Worm (Caenorhabditis elegans) whole organism, young adult: ENCODE results near the gene lrr-1.

Source experiments
- B0019.2 ChIP-seq: fragments of 200-800 bp; sonication (Bioruptor generic); conservative IDR thresholded peaks from 2 replicates; pipeline ENCODE4 v1.3.6; 2022; ENCODE audit warnings: missing genetic modification reagents, missing genetic modification characterization, missing compliant biosample characterization
- B0261.1 ChIP-seq: sonication (generic microtip); optimal IDR thresholded peaks from 2 replicates; lab custom pipeline; 2016; ENCODE audit warnings: mild to moderate bottlenecking, missing genetic modification characterization, moderate library complexity, missing compliant biosample characterization
- C17E4.6 ChIP-seq: fragments of 200-800 bp; sonication (Bioruptor generic); IDR thresholded peaks from 2 replicates; pipeline ENCODE4 v1.3.6; 2022; ENCODE audit warnings: missing genetic modification reagents, missing genetic modification characterization, missing compliant biosample characterization
- F10E7.11 ChIP-seq: sonication (generic microtip); optimal IDR thresholded peaks from 2 replicates; lab custom pipeline; 2017; ENCODE audit warnings: mild to moderate bottlenecking, missing genetic modification characterization, moderate library complexity, missing compliant biosample characterization
- F23B12.7 ChIP-seq: sonication (generic microtip); optimal IDR thresholded peaks from 2 replicates; lab custom pipeline; 2017; ENCODE audit warnings: missing genetic modification characterization, mild to moderate bottlenecking, missing compliant biosample characterization, antibody characterized with exemption, moderate library complexity; ENCODE audit not compliant: insufficient read depth
- F39B2.1 ChIP-seq: fragments of 200-800 bp; sonication (Bioruptor generic); IDR thresholded peaks from 2 replicates; pipeline ENCODE4 v1.3.6; 2022; ENCODE audit warnings: missing genetic modification reagents, missing genetic modification characterization, missing compliant biosample characterization
- F49E8.2 ChIP-seq: sonication (generic microtip); optimal IDR thresholded peaks from 3 replicates; lab custom pipeline; 2017; ENCODE audit warnings: missing genetic modification characterization, mild to moderate bottlenecking, missing compliant biosample characterization, antibody characterized with exemption, moderate library complexity; ENCODE audit not compliant: insufficient read depth
- F52B5.7 ChIP-seq: sonication (generic microtip); optimal IDR thresholded peaks from 2 replicates; lab custom pipeline; 2016; ENCODE audit warnings: mild to moderate bottlenecking, missing genetic modification characterization, missing compliant biosample characterization
- F55B11.4 ChIP-seq: sonication (generic microtip); optimal IDR thresholded peaks from 2 replicates; lab custom pipeline; 2016; ENCODE audit warnings: missing compliant biosample characterization, missing genetic modification characterization, borderline replicate concordance; ENCODE audit not compliant: insufficient read depth
- F57C9.4 ChIP-seq: sonication (generic microtip); optimal IDR thresholded peaks from 2 replicates; lab custom pipeline; 2017; ENCODE audit warnings: mild to moderate bottlenecking, missing genetic modification characterization, missing compliant biosample characterization
- K11D2.4 ChIP-seq: fragments of 200-800 bp; sonication (Bioruptor generic); IDR thresholded peaks from 2 replicates; pipeline ENCODE4 v1.3.6; 2022; ENCODE audit warnings: missing genetic modification reagents, missing genetic modification characterization, missing compliant biosample characterization
- Y53F4B.3 ChIP-seq: fragments of 200-800 bp; sonication (Bioruptor generic); IDR thresholded peaks from 2 replicates; pipeline ENCODE4 v1.3.6; 2022; ENCODE audit warnings: missing genetic modification reagents, missing genetic modification characterization, missing compliant biosample characterization
- Y53G8AR.9 ChIP-seq: fragments of 200-800 bp; sonication (Bioruptor generic); conservative IDR thresholded peaks from 2 replicates; pipeline ENCODE4 v1.3.6; 2022; ENCODE audit warnings: missing genetic modification reagents, missing genetic modification characterization, missing compliant biosample characterization
- Y56A3A.18 ChIP-seq: fragments of 200-800 bp; sonication (Bioruptor generic); IDR thresholded peaks from 2 replicates; pipeline ENCODE4 v1.3.6; 2022; ENCODE audit warnings: missing genetic modification reagents, missing genetic modification characterization, missing compliant biosample characterization
- Y67H2A.10 ChIP-seq: fragments of 200-800 bp; sonication (Bioruptor generic); conservative IDR thresholded peaks from 2 replicates; pipeline ENCODE4 v1.3.6; 2022; ENCODE audit warnings: missing genetic modification reagents, missing genetic modification characterization, missing compliant biosample characterization
- Y95B8A.8 ChIP-seq: fragments of 200-800 bp; sonication (Bioruptor generic); IDR thresholded peaks from 2 replicates; pipeline ENCODE4 v1.3.6; 2022; ENCODE audit warnings: missing genetic modification reagents, missing genetic modification characterization, missing compliant biosample characterization
- aptf-2 ChIP-seq: fragments of 200-800 bp; sonication (Bioruptor generic); conservative IDR thresholded peaks from 2 replicates; pipeline ENCODE4 v1.3.6; 2022; ENCODE audit warnings: missing genetic modification reagents, missing genetic modification characterization, missing compliant biosample characterization
- aptf-3 ChIP-seq: fragments of 200-800 bp; sonication (Bioruptor generic); IDR thresholded peaks from 2 replicates; pipeline ENCODE4 v1.3.6; 2022; ENCODE audit warnings: missing genetic modification characterization, missing compliant biosample characterization
- atf-7 ChIP-seq: sonication (generic microtip); optimal IDR thresholded peaks from 2 replicates; lab custom pipeline; 2017; ENCODE audit warnings: mild to moderate bottlenecking, missing genetic modification characterization, missing compliant biosample characterization
- attf-3 ChIP-seq: fragments of 200-800 bp; sonication (Bioruptor generic); conservative IDR thresholded peaks from 2 replicates; pipeline ENCODE4 v1.3.6; 2022; ENCODE audit warnings: missing genetic modification reagents, missing genetic modification characterization, missing compliant biosample characterization
- attf-6 ChIP-seq: fragments of 200-800 bp; sonication (Bioruptor generic); IDR thresholded peaks from 2 replicates; pipeline ENCODE4 v1.3.6; 2022; ENCODE audit warnings: missing genetic modification reagents, missing genetic modification characterization, missing compliant biosample characterization
- cebp-2 ChIP-seq: fragments of 200-800 bp; sonication (Bioruptor generic); IDR thresholded peaks from 2 replicates; pipeline ENCODE4 v1.3.6; 2022; ENCODE audit warnings: missing genetic modification characterization, missing compliant biosample characterization
- dox-1 ChIP-seq: fragments of 200-800 bp; sonication (Bioruptor generic); IDR thresholded peaks from 2 replicates; pipeline ENCODE4 v1.3.6; 2022; ENCODE audit warnings: missing genetic modification reagents, missing genetic modification characterization, missing compliant biosample characterization
- dpl-1 ChIP-seq: fragments of 150-350 bp; optimal IDR thresholded peaks from 2 replicates; lab custom pipeline; 2014; ENCODE audit warnings: missing biosample characterization, missing genetic modification reagents, missing genetic modification characterization
- egrh-3 ChIP-seq: fragments of 200-800 bp; sonication (Bioruptor generic); IDR thresholded peaks from 2 replicates; pipeline ENCODE4 v1.3.6; 2022; ENCODE audit warnings: missing genetic modification reagents, missing genetic modification characterization, missing compliant biosample characterization
- hrde-1 ChIP-seq: sonication (generic microtip); optimal IDR thresholded peaks from 2 replicates; lab custom pipeline; 2016; ENCODE audit warnings: missing genetic modification characterization, mild to moderate bottlenecking, missing compliant biosample characterization, moderate library complexity, missing genotype, missing genetic modification reagents, borderline replicate concordance
- hsf-1 ChIP-seq: fragments of 200-800 bp; sonication (Bioruptor generic); IDR thresholded peaks from 2 replicates; pipeline ENCODE4 v1.3.6; 2022; ENCODE audit warnings: missing genetic modification reagents, missing genetic modification characterization, missing compliant biosample characterization
- lin-40 ChIP-seq: sonication (generic microtip); optimal IDR thresholded peaks from 2 replicates; lab custom pipeline; 2016; ENCODE audit warnings: missing genetic modification characterization, mild to moderate bottlenecking, missing compliant biosample characterization, missing genotype, missing genetic modification reagents
- lsl-1 ChIP-seq: fragments of 200-800 bp; sonication (Bioruptor generic); optimal IDR thresholded peaks from 2 replicates; lab custom pipeline; 2018; ENCODE audit warnings: mild to moderate bottlenecking, missing genetic modification characterization, moderate library complexity, missing compliant biosample characterization
- lsy-27 ChIP-seq: sonication (generic microtip); optimal IDR thresholded peaks from 2 replicates; lab custom pipeline; 2017; ENCODE audit warnings: missing genetic modification characterization, mild to moderate bottlenecking, missing compliant biosample characterization, antibody characterized with exemption, missing genotype, borderline replicate concordance; ENCODE audit not compliant: insufficient read depth
- madf-8 ChIP-seq: fragments of 200-800 bp; sonication (Bioruptor generic); conservative IDR thresholded peaks from 2 replicates; pipeline ENCODE4 v1.3.6; 2022; ENCODE audit warnings: missing genetic modification reagents, missing genetic modification characterization, missing compliant biosample characterization
- mcd-1 ChIP-seq: fragments of 200-800 bp; sonication (Bioruptor generic); IDR thresholded peaks from 2 replicates; pipeline ENCODE4 v1.3.6; 2022; ENCODE audit warnings: missing genetic modification reagents, missing genetic modification characterization, missing compliant biosample characterization
- nfya-1 ChIP-seq: sonication (generic microtip); optimal IDR thresholded peaks from 2 replicates; lab custom pipeline; 2017; ENCODE audit warnings: antibody characterized with exemption, missing compliant biosample characterization, missing genetic modification characterization, borderline replicate concordance; ENCODE audit not compliant: insufficient read depth
- nfyb-1 ChIP-seq: fragments of 200-800 bp; sonication (Bioruptor generic); IDR thresholded peaks from 2 replicates; pipeline ENCODE4 v1.3.6; 2022; ENCODE audit warnings: missing genetic modification reagents, missing genetic modification characterization, missing compliant biosample characterization
- nhr-80 ChIP-seq: sonication (generic microtip); optimal IDR thresholded peaks from 2 replicates; lab custom pipeline; 2016; ENCODE audit warnings: missing genetic modification characterization, missing compliant biosample characterization
- rec-8 ChIP-seq, 2 experiments: sonication (generic microtip); optimal IDR thresholded peaks; 2 replicates each; lab custom pipeline; 2016; ENCODE audit warnings: mild to moderate bottlenecking in 2 of 2, missing genetic modification characterization in 2 of 2, missing genetic modification reagents in 2 of 2, missing genotype in 2 of 2, missing biosample characterization in 1 of 2, missing compliant biosample characterization in 1 of 2, moderate library complexity in 1 of 2
- sdz-38 ChIP-seq: sonication (generic microtip); optimal IDR thresholded peaks from 2 replicates; lab custom pipeline; 2016; ENCODE audit warnings: missing genotype, missing genetic modification characterization, missing compliant biosample characterization
- sptf-2 ChIP-seq: fragments of 200-800 bp; sonication (Bioruptor generic); optimal IDR thresholded peaks from 2 replicates; lab custom pipeline; 2018; ENCODE audit warnings: mild to moderate bottlenecking, missing genetic modification characterization, missing compliant biosample characterization
- tlf-1 ChIP-seq: fragments of 200-800 bp; sonication (Bioruptor generic); optimal IDR thresholded peaks from 2 replicates; lab custom pipeline; 2018; ENCODE audit warnings: mild to moderate bottlenecking, missing genetic modification characterization, missing compliant biosample characterization
- zim-3 ChIP-seq: sonication (generic microtip); optimal IDR thresholded peaks from 2 replicates; lab custom pipeline; 2017; ENCODE audit warnings: mild to moderate bottlenecking, missing genetic modification characterization, moderate library complexity, missing compliant biosample characterization
- ztf-22 ChIP-seq: fragments of 200-800 bp; sonication (Bioruptor generic); optimal IDR thresholded peaks from 2 replicates; lab custom pipeline; 2018; ENCODE audit warnings: mild to moderate bottlenecking, missing genetic modification characterization, moderate library complexity, missing compliant biosample characterization
- ztf-6 ChIP-seq: fragments of 200-800 bp; sonication (Bioruptor generic); IDR thresholded peaks from 2 replicates; pipeline ENCODE4 v1.3.6; 2022; ENCODE audit warnings: missing genetic modification reagents, missing genetic modification characterization, missing compliant biosample characterization

The lrr-1 gene

ce11 chrII:5008033-5008432 is 28.2 kb downstream of the lrr-1 start, which contains the start of gene F59A6.3:
TSS of gene F59A6.3 (plus strand) at chrII:5008333.
- TF ChIP-seq B0019.2 (GFP tag; lab: Robert Waterston, UW) (no peak), Y56A3A.18 (GFP tag; lab: Robert Waterston, UW) (no peak), F52B5.7 (tag; lab: Kevin White, UChicago) (no peak), cebp-2 (GFP tag; lab: Robert Waterston, UW) (no peak), F49E8.2 (no peak)

- no peak for TF ChIP-seq sptf-2 (GFP tag; lab: Kevin White, UChicago)
- no peak for TF ChIP-seq C17E4.6 (GFP tag; lab: Robert Waterston, UW)
- no peak for TF ChIP-seq Y53F4B.3 (GFP tag; lab: Robert Waterston, UW)
Observed at ce11 chrII:5004781-5005180, 31.5 kb downstream of the lrr-1 start, which contains the start of gene F59A6.4. TSS of gene F59A6.4 (plus strand) at chrII:5005081.

- TF ChIP-seq cebp-2 (GFP tag; lab: Robert Waterston, UW) = no peak
- TF ChIP-seq ztf-6 = no peak
- TF ChIP-seq dox-1 (GFP tag; lab: Robert Waterston, UW) = no peak
- TF ChIP-seq ztf-22 (GFP tag; lab: Kevin White, UChicago) = no peak
- peak; percentile 23 for TF ChIP-seq lsl-1
- TF ChIP-seq zim-3 = no peak
- peak; percentile 12 for TF ChIP-seq F49E8.2
- TF ChIP-seq B0261.1 = no peak
- no peak for TF ChIP-seq madf-8 (GFP tag; lab: Robert Waterston, UW)
- TF ChIP-seq Y53G8AR.9 (GFP tag; lab: Robert Waterston, UW) = no peak
- TF ChIP-seq hrde-1 (tag; lab: Kevin White, UChicago) = peak; percentile 8
- no peak for TF ChIP-seq rec-8 (tag; optimal IDR thresholded peaks at IDR 0.05; lab: Kevin White, UChicago)
- TF ChIP-seq F57C9.4 = no peak
- TF ChIP-seq dpl-1 (GFP tag; lab: Kevin White, UChicago) = no peak
Observed at ce11 chrII:5003660-5004059, 32.6 kb downstream of the lrr-1 start, which contains the start of gene F59A6.10. TSS of gene F59A6.10 (plus strand) at chrII:5003960.

- TF ChIP-seq aptf-3 (0 out of 2 replicates have a peak, but pooled peaks have one; percentile 49), aptf-2 (GFP tag; lab: Robert Waterston, UW) (no peak), mcd-1 (GFP tag; lab: Robert Waterston, UW) (no peak), hrde-1 (tag; lab: Kevin White, UChicago) (no peak), attf-6 (GFP tag; lab: Robert Waterston, UW) (no peak), F49E8.2 (no peak), attf-3 (no peak), K11D2.4 (GFP tag; lab: Robert Waterston, UW) (no peak)
Observed at ce11 chrII:5001866-5002265, 34.4 kb downstream of the lrr-1 start.

ce11 chrII:4999122-4999521 is 37.1 kb downstream of the lrr-1 start, which contains the start of gene citk-2:
TSS of gene citk-2 (plus strand) at chrII:4999520.
- no peak for TF ChIP-seq tlf-1 (GFP tag; lab: Kevin White, UChicago)
- no peak for TF ChIP-seq F23B12.7
- no peak for TF ChIP-seq lsy-27 (tag; lab: Kevin White, UChicago)
- peak; percentile 74 for TF ChIP-seq nfyb-1 (GFP tag; lab: Robert Waterston, UW)
- no peak for TF ChIP-seq F55B11.4 (tag; lab: Kevin White, UChicago)
- no peak for TF ChIP-seq Y95B8A.8 (GFP tag; lab: Robert Waterston, UW)
- TF ChIP-seq F10E7.11 = no peak
- no peak for TF ChIP-seq nfya-1 (tag; lab: Kevin White, UChicago)
- no peak for TF ChIP-seq sdz-38 (tag; lab: Kevin White, UChicago)
- TF ChIP-seq hsf-1 = no peak
- no peak for TF ChIP-seq Y67H2A.10
- no peak for TF ChIP-seq egrh-3 (GFP tag; lab: Robert Waterston, UW)
- no peak for TF ChIP-seq nhr-80
- no peak for TF ChIP-seq attf-6 (GFP tag; lab: Robert Waterston, UW)
- TF ChIP-seq F39B2.1 (GFP tag; lab: Robert Waterston, UW) = no peak
- no peak for TF ChIP-seq atf-7 (tag; lab: Kevin White, UChicago)
- TF ChIP-seq madf-8 (GFP tag; lab: Robert Waterston, UW) = no peak
- TF ChIP-seq lin-40 (tag; lab: Kevin White, UChicago) = no peak
